Worm (Caenorhabditis elegans): Measurements from ENCODE around the gene pyt-1.

Gene pyt-1

ce11 chrV:10273837-10274236 lies 44.7 kb upstream of the pyt-1 start (continued):
- TF ChIP-seq nhr-25 (tag; optimal IDR thresholded peaks at IDR 0.05) (no peak), egl-27 (tag; optimal IDR thresholded peaks at IDR 0.05) (no peak), nhr-23 (tag; optimal IDR thresholded peaks at IDR 0.05) (no peak), unc-39 (tag; optimal IDR thresholded peaks at IDR 0.05) (no peak), sea-2 (GFP tag; optimal IDR thresholded peaks at IDR 0.05) (peak; percentile 64), ztf-11 (tag; optimal IDR thresholded peaks at IDR 0.05) (no peak), mml-1 (tag; optimal IDR thresholded peaks at IDR 0.05) (no peak), fkh-2 (tag; optimal IDR thresholded peaks at IDR 0.05) (no peak), unc-62 (GFP tag; optimal IDR thresholded peaks at IDR 0.05) (peak; percentile 81), nhr-67 (tag; optimal IDR thresholded peaks at IDR 0.05) (no peak)

ce11 chrV:10270214-10270613 lies 41.1 kb upstream of the pyt-1 start, which contains the start of gene ric-4:
TSS of gene ric-4 (minus strand) at chrV:10270314.
- TF ChIP-seq lin-39 (tag; optimal IDR thresholded peaks at IDR 0.05), result no peak
- no peak for TF ChIP-seq pqm-1 (tag; optimal IDR thresholded peaks at IDR 0.05)
- TF ChIP-seq nhr-237 (tag; optimal IDR thresholded peaks at IDR 0.05), result no peak
- no peak for TF ChIP-seq nhr-67 (tag; optimal IDR thresholded peaks at IDR 0.05)

- TF ChIP-seq nhr-12 (tag; optimal IDR thresholded peaks at IDR 0.05) (no peak), mdl-1 (tag; optimal IDR thresholded peaks at IDR 0.05) (no peak), zag-1 (tag; optimal IDR thresholded peaks at IDR 0.05) (no peak), nhr-76 (tag; optimal IDR thresholded peaks at IDR 0.05) (no peak), unc-62 (GFP tag; optimal IDR thresholded peaks at IDR 0.05) (no peak), jun-1 (tag; optimal IDR thresholded peaks at IDR 0.05) (no peak), lin-39 (tag; optimal IDR thresholded peaks at IDR 0.05) (no peak), mml-1 (tag; optimal IDR thresholded peaks at IDR 0.05) (no peak)
Observed at ce11 chrV:10266050-10266449, 36.9 kb upstream of the pyt-1 start.

ce11 chrV:10265019-10265418 lies 35.9 kb upstream of the pyt-1 start:
- no peak for TF ChIP-seq fkh-2 (tag; optimal IDR thresholded peaks at IDR 0.05)
- TF ChIP-seq pha-4 (tag; optimal IDR thresholded peaks at IDR 0.05), result peak; percentile 58

- TF ChIP-seq snpc-4 (tag; optimal IDR thresholded peaks at IDR 0.05) (no peak), nhr-11 (tag; optimal IDR thresholded peaks at IDR 0.05) (no peak), jun-1 (tag; optimal IDR thresholded peaks at IDR 0.05) (no peak), daf-12 (tag; optimal IDR thresholded peaks at IDR 0.05) (no peak), egl-5 (tag; optimal IDR thresholded peaks at IDR 0.05) (no peak), elt-2 (tag; optimal IDR thresholded peaks at IDR 0.05) (no peak), zag-1 (tag; optimal IDR thresholded peaks at IDR 0.05) (no peak), ceh-9 (tag; optimal IDR thresholded peaks at IDR 0.05) (no peak), lin-39 (tag; optimal IDR thresholded peaks at IDR 0.05) (no peak), ama-1 (optimal IDR thresholded peaks at IDR 0.05) (no peak), unc-39 (tag; optimal IDR thresholded peaks at IDR 0.05) (no peak), nhr-67 (tag; optimal IDR thresholded peaks at IDR 0.05) (no peak), ztf-4 (tag; optimal IDR thresholded peaks at IDR 0.05) (no peak), nhr-25 (tag; optimal IDR thresholded peaks at IDR 0.05) (no peak), mdl-1 (tag; optimal IDR thresholded peaks at IDR 0.05) (no peak), nhr-28 (tag; optimal IDR thresholded peaks at IDR 0.05) (no peak), lin-15B (tag; optimal IDR thresholded peaks at IDR 0.05) (no peak), ceh-16 (tag; optimal IDR thresholded peaks at IDR 0.05) (no peak)
Observed at ce11 chrV:10260460-10260859, 31.3 kb upstream of the pyt-1 start, which contains the start of gene sri-18. TSS of gene sri-18 (minus strand) at chrV:10260560.

ce11 chrV:10256050-10256449 lies 26.9 kb upstream of the pyt-1 start, which contains the start of gene nhr-232:
TSS of gene nhr-232 (plus strand) at chrV:10256170.
- TF ChIP-seq lin-15B (tag; optimal IDR thresholded peaks at IDR 0.05), result no peak
- TF ChIP-seq tbx-2 (tag; optimal IDR thresholded peaks at IDR 0.05), result no peak
- TF ChIP-seq mml-1 (tag; optimal IDR thresholded peaks at IDR 0.05), result no peak
- TF ChIP-seq egl-5 (tag; optimal IDR thresholded peaks at IDR 0.05), result no peak
- TF ChIP-seq egl-27 (tag; optimal IDR thresholded peaks at IDR 0.05), result no peak
- TF ChIP-seq nhr-25 (tag; optimal IDR thresholded peaks at IDR 0.05), result no peak
- no peak for TF ChIP-seq nhr-11 (tag; optimal IDR thresholded peaks at IDR 0.05)
- peak; percentile 27 for TF ChIP-seq jun-1 (tag; optimal IDR thresholded peaks at IDR 0.05)
- peak; percentile 70 for TF ChIP-seq pha-4 (tag; optimal IDR thresholded peaks at IDR 0.05)
- TF ChIP-seq elt-2 (tag; optimal IDR thresholded peaks at IDR 0.05), result peak; percentile 81
- TF ChIP-seq pqm-1 (tag; optimal IDR thresholded peaks at IDR 0.05), result peak; percentile 84
- no peak for TF ChIP-seq lsy-12 (tag; optimal IDR thresholded peaks at IDR 0.05)
- TF ChIP-seq mdl-1 (tag; optimal IDR thresholded peaks at IDR 0.05), result no peak

Data from whole organism, L3 larva.